Worm (Caenorhabditis elegans): ENCODE data around the gene B0244.16.

DNA sequence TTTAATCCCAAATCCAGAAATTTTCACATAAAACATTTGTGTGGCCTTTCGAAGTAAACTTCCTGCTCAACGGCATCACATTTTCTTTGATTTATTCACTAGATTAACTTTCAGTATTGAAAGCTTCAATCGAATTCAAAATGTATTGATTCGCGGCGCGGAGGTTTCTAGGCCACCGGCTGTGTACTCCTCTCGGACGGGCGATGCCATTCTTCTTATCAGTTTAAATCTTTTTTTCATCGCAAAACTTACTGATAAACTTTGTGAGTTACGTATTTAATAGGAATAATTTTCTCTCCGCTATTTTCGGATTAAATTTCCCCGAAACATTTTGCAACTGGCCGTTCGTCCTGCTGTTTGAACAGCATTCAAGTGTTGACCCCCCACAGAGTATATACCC lies 18.9 kb upstream of the B0244.16 start:
- TF ChIP-seq him-1 (tag; optimal IDR thresholded peaks at IDR 0.05): no peak
- peak; percentile 76 for TF ChIP-seq W03F9.2 (tag; optimal IDR thresholded peaks at IDR 0.05)

All from whole organism, L4/young adult.